Fruit fly (Drosophila melanogaster) whole organism, prepupa: ENCODE measurements around the gene CG17929.

Experiments
- Blimp-1 ChIP-seq: fragments of 200-800 bp; sonication (Bioruptor generic); optimal IDR thresholded peaks from 3 replicates; lab custom pipeline; 2017; ENCODE audit warnings: missing biosample characterization, missing genetic modification characterization, mild to moderate bottlenecking, moderate library complexity, missing genetic modification reagents
- CG10631 ChIP-seq: fragments of 200-800 bp; sonication (Bioruptor generic); optimal IDR thresholded peaks from 2 replicates; lab custom pipeline; 2016; ENCODE audit warnings: missing biosample characterization, missing genetic modification characterization
- CG10669 ChIP-seq: fragments of 200-800 bp; sonication (Bioruptor generic); optimal IDR thresholded peaks from 3 replicates; lab custom pipeline; 2018; ENCODE audit warnings: missing biosample characterization, mild to moderate bottlenecking, missing genetic modification characterization, moderate library complexity
- CG11294 ChIP-seq: fragments of 200-800 bp; sonication (Bioruptor generic); IDR thresholded peaks from 2 replicates; pipeline ENCODE4 v1.3.6; 2022; ENCODE audit warnings: missing biosample characterization, missing genetic modification characterization
- CG11902 ChIP-seq: fragments of 200-800 bp; sonication (Bioruptor generic); optimal IDR thresholded peaks from 3 replicates; lab custom pipeline; 2016; ENCODE audit warnings: missing biosample characterization, missing genetic modification characterization
- CG15336 ChIP-seq: fragments of 200-800 bp; sonication (Bioruptor generic); IDR thresholded peaks from 2 replicates; pipeline ENCODE4 v1.3.6; 2022; ENCODE audit warnings: missing biosample characterization, missing genetic modification characterization
- CG1621 ChIP-seq: fragments of 200-800 bp; sonication (Bioruptor generic); optimal IDR thresholded peaks from 3 replicates; lab custom pipeline; 2018; ENCODE audit warnings: missing biosample characterization, mild to moderate bottlenecking, missing genetic modification characterization
- CG16779 ChIP-seq: fragments of 200-800 bp; sonication (Bioruptor generic); optimal IDR thresholded peaks from 3 replicates; lab custom pipeline; 2017; ENCODE audit warnings: missing biosample characterization, mild to moderate bottlenecking, missing genetic modification characterization
- CG3032 ChIP-seq: fragments of 200-800 bp; optimal IDR thresholded peaks from 2 replicates; lab custom pipeline; 2019; ENCODE audit warnings: missing biosample characterization, mild to moderate bottlenecking, missing genetic modification characterization, moderate library complexity
- CG31627 ChIP-seq: fragments of 200-800 bp; sonication (Bioruptor generic); optimal IDR thresholded peaks from 3 replicates; lab custom pipeline; 2016; ENCODE audit warnings: missing biosample characterization, missing genetic modification characterization
- CG32006 ChIP-seq: fragments of 200-800 bp; sonication (Bioruptor generic); optimal IDR thresholded peaks from 3 replicates; lab custom pipeline; 2017; ENCODE audit warnings: missing biosample characterization, mild to moderate bottlenecking, missing genetic modification characterization
- CG34406 ChIP-seq: fragments of 200-800 bp; sonication (Bioruptor generic); optimal IDR thresholded peaks from 3 replicates; lab custom pipeline; 2016; ENCODE audit warnings: missing biosample characterization, missing genetic modification characterization
- CG3919 ChIP-seq: fragments of 200-800 bp; sonication (Bioruptor generic); optimal IDR thresholded peaks from 3 replicates; lab custom pipeline; 2016; ENCODE audit warnings: missing biosample characterization, missing genetic modification characterization
- CG4318 ChIP-seq: fragments of 200-800 bp; sonication (Bioruptor generic); optimal IDR thresholded peaks from 3 replicates; lab custom pipeline; 2017; ENCODE audit warnings: missing biosample characterization, mild to moderate bottlenecking, missing genetic modification characterization
- CG6163 ChIP-seq: fragments of 200-800 bp; sonication (Bioruptor generic); IDR thresholded peaks from 3 replicates; pipeline ENCODE4 v1.3.6; 2022; ENCODE audit warnings: missing biosample characterization, missing genetic modification characterization
- CG6276 ChIP-seq: fragments of 200-800 bp; sonication (Bioruptor generic); optimal IDR thresholded peaks from 2 replicates; lab custom pipeline; 2017; ENCODE audit warnings: missing biosample characterization, mild to moderate bottlenecking, missing genetic modification characterization
- CG6792 ChIP-seq: fragments of 200-800 bp; sonication (Bioruptor generic); optimal IDR thresholded peaks from 3 replicates; lab custom pipeline; 2016; ENCODE audit warnings: missing biosample characterization, missing genetic modification characterization
- CG6808 ChIP-seq: fragments of 200-800 bp; sonication (Bioruptor generic); optimal IDR thresholded peaks from 3 replicates; lab custom pipeline; 2017; ENCODE audit warnings: missing biosample characterization, missing genetic modification characterization, mild to moderate bottlenecking, moderate library complexity, missing genetic modification reagents
- CG6854 ChIP-seq: fragments of 200-800 bp; sonication (Bioruptor generic); optimal IDR thresholded peaks from 2 replicates; lab custom pipeline; 2017; ENCODE audit warnings: missing biosample characterization, mild to moderate bottlenecking, missing genetic modification characterization
- CG7368 ChIP-seq: fragments of 200-800 bp; sonication (Bioruptor generic); optimal IDR thresholded peaks from 3 replicates; lab custom pipeline; 2016; ENCODE audit warnings: missing biosample characterization, missing genetic modification characterization
- CG8119 ChIP-seq: fragments of 200-800 bp; sonication (Bioruptor generic); IDR thresholded peaks from 3 replicates; pipeline ENCODE4 v1.3.6; 2022; ENCODE audit warnings: missing biosample characterization, missing genetic modification characterization
- CG8319 ChIP-seq: fragments of 200-800 bp; sonication (Bioruptor generic); optimal IDR thresholded peaks from 3 replicates; lab custom pipeline; 2016; ENCODE audit warnings: missing biosample characterization, missing genetic modification characterization
- CG8632 ChIP-seq: fragments of 200-800 bp; sonication (Bioruptor generic); optimal IDR thresholded peaks from 3 replicates; lab custom pipeline; 2016; ENCODE audit warnings: missing biosample characterization, missing genetic modification characterization
- CG9139 ChIP-seq: fragments of 200-800 bp; sonication (Bioruptor generic); optimal IDR thresholded peaks from 3 replicates; lab custom pipeline; 2017; ENCODE audit warnings: missing biosample characterization, mild to moderate bottlenecking, missing genetic modification characterization
- Eip75B ChIP-seq: fragments of 200-800 bp; sonication (Bioruptor generic); optimal IDR thresholded peaks from 3 replicates; lab custom pipeline; 2016; ENCODE audit warnings: missing biosample characterization, missing genetic modification characterization
- Eip78C ChIP-seq: fragments of 200-800 bp; sonication (Bioruptor generic); peaks from one replicate; lab custom pipeline; 2016; ENCODE audit warnings: missing biosample characterization, missing genetic modification characterization
- Ets21C ChIP-seq: fragments of 200-800 bp; sonication (Bioruptor generic); optimal IDR thresholded peaks from 3 replicates; lab custom pipeline; 2016; ENCODE audit warnings: missing biosample characterization, missing genetic modification characterization
- Ets96B ChIP-seq: fragments of 200-800 bp; optimal IDR thresholded peaks from 2 replicates; lab custom pipeline; 2019; ENCODE audit warnings: missing biosample characterization, mild to moderate bottlenecking, missing genetic modification characterization, moderate library complexity
- Hr39 ChIP-seq: fragments of 200-800 bp; sonication (Bioruptor generic); optimal IDR thresholded peaks from 2 replicates; lab custom pipeline; 2016; ENCODE audit warnings: missing biosample characterization, missing genetic modification characterization
- Hr4 ChIP-seq: fragments of 200-800 bp; sonication (Bioruptor generic); optimal IDR thresholded peaks from 3 replicates; lab custom pipeline; 2016; ENCODE audit warnings: missing biosample characterization, missing genetic modification characterization
- Met ChIP-seq: fragments of 200-800 bp; sonication (Bioruptor generic); optimal IDR thresholded peaks from 3 replicates; lab custom pipeline; 2016; ENCODE audit warnings: missing biosample characterization, missing genetic modification characterization
- OdsH ChIP-seq: fragments of 200-800 bp; sonication (Bioruptor generic); optimal IDR thresholded peaks from 3 replicates; lab custom pipeline; 2016; ENCODE audit warnings: missing biosample characterization, missing genetic modification characterization
- Smox ChIP-seq: fragments of 200-800 bp; sonication (Bioruptor generic); optimal IDR thresholded peaks from 3 replicates; lab custom pipeline; 2016; ENCODE audit warnings: missing biosample characterization, missing genetic modification characterization
- Sox102F ChIP-seq: fragments of 200-800 bp; sonication (Bioruptor generic); optimal IDR thresholded peaks from 2 replicates; lab custom pipeline; 2016; ENCODE audit warnings: missing biosample characterization, mild to moderate bottlenecking, missing genetic modification characterization
- Sox15 ChIP-seq: fragments of 200-800 bp; sonication (Bioruptor generic); optimal IDR thresholded peaks from 3 replicates; lab custom pipeline; 2016; ENCODE audit warnings: missing biosample characterization, missing genetic modification characterization
- achi ChIP-seq: fragments of 200-800 bp; sonication (Bioruptor generic); optimal IDR thresholded peaks from 3 replicates; lab custom pipeline; 2016; ENCODE audit warnings: missing biosample characterization, missing genetic modification characterization
- acj6 ChIP-seq: fragments of 200-800 bp; sonication (Bioruptor generic); optimal IDR thresholded peaks from 3 replicates; lab custom pipeline; 2016; ENCODE audit warnings: missing biosample characterization, missing genetic modification characterization
- cyc ChIP-seq: fragments of 200-800 bp; sonication (Bioruptor generic); optimal IDR thresholded peaks from 3 replicates; lab custom pipeline; 2016; ENCODE audit warnings: missing biosample characterization, missing genetic modification characterization
- dac ChIP-seq: fragments of 200-800 bp; sonication (Bioruptor generic); optimal IDR thresholded peaks from 2 replicates; lab custom pipeline; 2017; ENCODE audit warnings: missing biosample characterization, mild to moderate bottlenecking, missing genetic modification characterization
- dsx ChIP-seq: fragments of 200-800 bp; optimal IDR thresholded peaks from 3 replicates; lab custom pipeline; 2019; ENCODE audit warnings: missing biosample characterization, mild to moderate bottlenecking, missing genetic modification characterization, moderate library complexity; ENCODE audit not compliant: poor library complexity, severe bottlenecking
- esn ChIP-seq: fragments of 200-800 bp; sonication (Bioruptor generic); optimal IDR thresholded peaks from 2 replicates; lab custom pipeline; 2016; ENCODE audit warnings: missing biosample characterization, mild to moderate bottlenecking, missing genetic modification characterization, moderate library complexity
- fkh ChIP-seq: fragments of 200-800 bp; sonication (Bioruptor generic); optimal IDR thresholded peaks from 3 replicates; lab custom pipeline; 2017; ENCODE audit warnings: missing biosample characterization, mild to moderate bottlenecking, missing genetic modification characterization, moderate library complexity
- pdm3 ChIP-seq: fragments of 200-800 bp; sonication (Bioruptor generic); optimal IDR thresholded peaks from 3 replicates; lab custom pipeline; 2016; ENCODE audit warnings: missing biosample characterization, missing genetic modification characterization
- salr ChIP-seq, 2 experiments: fragments of 200-800 bp; sonication (Bioruptor generic); optimal IDR thresholded peaks; 3 replicates each; lab custom pipeline; 2016 to 2018; ENCODE audit warnings: missing biosample characterization in 2 of 2, missing genetic modification characterization in 2 of 2, mild to moderate bottlenecking in 1 of 2
- spab ChIP-seq: fragments of 200-800 bp; sonication (Bioruptor generic); optimal IDR thresholded peaks from 2 replicates; lab custom pipeline; 2017; ENCODE audit warnings: missing biosample characterization, mild to moderate bottlenecking, missing genetic modification characterization, missing genetic modification reagents
- ss ChIP-seq, 2 experiments: fragments of 200-800 bp; sonication (Bioruptor generic); optimal IDR thresholded peaks; 2 replicates in 1 of 2; 3 replicates in 1 of 2; lab custom pipeline; 2017 to 2018; ENCODE audit warnings: mild to moderate bottlenecking in 2 of 2, missing biosample characterization in 2 of 2, missing genetic modification characterization in 2 of 2, moderate library complexity in 1 of 2
- topi ChIP-seq: fragments of 200-800 bp; sonication (Bioruptor generic); optimal IDR thresholded peaks from 3 replicates; lab custom pipeline; 2016; ENCODE audit warnings: missing biosample characterization, missing genetic modification characterization
- vri ChIP-seq: fragments of 200-800 bp; sonication (Bioruptor generic); optimal IDR thresholded peaks from 3 replicates; lab custom pipeline; 2016; ENCODE audit warnings: missing biosample characterization, mild to moderate bottlenecking, missing genetic modification characterization

CG17929 gene

dm6 chr3R:16340610-16341009 is 15.3 kb downstream of the CG17929 start (continued):
- TF ChIP-seq cyc (GFP tag; lab: Kevin White, UChicago) (no peak), CG11902 (GFP tag; lab: Kevin White, UChicago) (no peak), acj6 (GFP tag; lab: Kevin White, UChicago) (no peak), CG6808 (GFP tag; lab: Kevin White, UChicago) (peak; percentile 42), CG3032 (tag; lab: Kevin White, UChicago) (peak; percentile 10), CG34406 (GFP tag; lab: Kevin White, UChicago) (no peak), Hr4 (GFP tag; lab: Kevin White, UChicago) (no peak), salr (GFP tag; optimal IDR thresholded peaks at IDR 0.05; lab: Kevin White, UChicago) (no peak)

DNA sequence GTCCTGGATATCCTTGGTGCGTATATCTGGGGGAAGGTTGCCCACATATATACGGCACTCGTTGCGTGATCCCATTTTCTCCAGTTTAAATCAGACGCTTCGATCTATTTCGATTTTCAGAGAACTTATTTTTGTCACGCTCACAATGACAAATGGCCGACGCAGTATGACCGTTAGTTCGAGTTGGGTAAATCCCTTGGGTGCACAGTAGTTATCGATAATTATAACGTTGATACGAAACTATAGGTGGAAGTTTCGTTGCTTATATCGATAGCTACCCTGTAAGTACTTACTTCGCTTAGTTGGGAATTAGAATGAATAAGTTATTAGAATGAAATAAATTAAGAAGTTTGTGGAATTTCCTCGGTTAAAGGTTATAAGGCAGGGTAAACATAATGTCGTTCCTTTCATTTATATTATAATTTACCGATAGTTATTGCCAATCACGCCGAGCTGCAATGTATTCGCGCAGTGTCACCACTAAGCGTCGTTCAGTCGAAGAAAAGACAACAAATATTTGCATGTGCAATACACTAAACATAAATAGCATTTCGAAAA is 16.6 kb downstream of the CG17929 start, which contains the start of the genes SF2 and pad:
TSS of gene SF2 (minus strand) at position 172 of the 558 bp plus-strand sequence.
TSS of gene pad (plus strand) at position 502 of the 558 bp plus-strand sequence.
- TF ChIP-seq CG16779 (no peak), CG11294 (no peak; the same call in 1 of the 2 replicates), Sox102F (GFP tag; lab: Kevin White, UChicago) (no peak), CG8319 (GFP tag; lab: Kevin White, UChicago) (peak; percentile 56), salr (GFP tag; optimal IDR thresholded peaks at IDR 0.05; lab: Kevin White, UChicago) (peak in 1 of 2 experiments; percentile 4), CG31627 (peak; percentile 86), vri (peak; percentile 64), dac (GFP tag; lab: Kevin White, UChicago) (no peak), CG6792 (peak; percentile 54), Met (no peak), CG7368 (GFP tag; lab: Kevin White, UChicago) (peak; percentile 51), CG34406 (GFP tag; lab: Kevin White, UChicago) (peak; percentile 60), CG15336 (GFP tag; lab: Robert Waterston, UW) (no peak), CG10631 (GFP tag; lab: Kevin White, UChicago) (peak; percentile 82), CG10669 (peak; percentile 56), fkh (peak; percentile 95), CG1621 (tag; lab: Kevin White, UChicago) (peak; percentile 26), spab (no peak), CG4318 (no peak), topi (GFP tag; lab: Kevin White, UChicago) (peak; percentile 73), OdsH (GFP tag; lab: Kevin White, UChicago) (peak; percentile 78), Ets21C (GFP tag; lab: Kevin White, UChicago) (peak; percentile 80), CG3919 (peak; percentile 76), Ets96B (peak; percentile 59), CG9139 (GFP tag; lab: Kevin White, UChicago) (peak; percentile 33), CG8632 (GFP tag; lab: Kevin White, UChicago) (peak; percentile 68), ss (GFP tag; optimal IDR thresholded peaks at IDR 0.05; lab: Kevin White, UChicago) (peak in 1 of 2 experiments; percentile 75), pdm3 (GFP tag; lab: Kevin White, UChicago) (no peak), achi (no peak), CG6163 (peak; percentile 37; the same call in 1 of the 3 replicates), CG6808 (GFP tag; lab: Kevin White, UChicago) (peak; percentile 70), CG6854 (GFP tag; lab: Kevin White, UChicago) (peak; percentile 48), Sox15 (peak; percentile 69), esn (peak; percentile 87), Eip75B (GFP tag; lab: Kevin White, UChicago) (peak; percentile 82), Smox (GFP tag; lab: Kevin White, UChicago) (no peak), CG3032 (tag; lab: Kevin White, UChicago) (peak; percentile 76), Blimp-1 (GFP tag; lab: Kevin White, UChicago) (no peak), CG32006 (no peak), CG11902 (GFP tag; lab: Kevin White, UChicago) (peak; percentile 69), Hr39 (peak; percentile 85), CG8119 (GFP tag; lab: Robert Waterston, UW) (peak; percentile 48; the same call in 2 of the 3 replicates), dsx (GFP tag; lab: Kevin White, UChicago) (peak; percentile 79), Eip78C (GFP tag; lab: Kevin White, UChicago) (peak; percentile 90), CG6276 (no peak), Hr4 (GFP tag; lab: Kevin White, UChicago) (peak; percentile 81)
